Worm (Caenorhabditis elegans): Measurements from ENCODE around the gene srh-56.

srh-56 gene

DNA sequence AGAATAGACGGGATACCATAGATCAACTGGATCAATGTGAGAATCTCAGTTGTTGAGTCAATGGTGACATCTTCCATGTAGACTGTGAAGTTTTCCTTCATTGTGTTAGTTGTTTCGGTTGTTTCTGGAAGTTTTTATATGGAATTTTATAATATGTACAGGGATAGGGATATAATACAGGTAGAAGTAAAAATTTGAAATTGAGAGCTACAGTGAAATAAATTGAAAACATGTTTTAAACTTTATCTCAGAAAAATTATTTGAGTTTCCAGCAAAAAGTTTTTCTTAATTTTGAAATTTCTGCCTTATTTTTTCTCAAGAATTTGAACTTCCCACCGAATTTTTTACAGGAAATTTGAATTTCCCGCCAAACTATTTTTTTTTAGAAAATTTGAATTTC lies 29.4 kb upstream of the srh-56 start, which contains the start of gene srg-62:
TSS of gene srg-62 (minus strand) at position 101 of the 400 bp plus-strand sequence.
- TF ChIP-seq flt-1 (GFP tag; IDR thresholded peaks at IDR 0.05), result no peak
- TF ChIP-seq ref-1 (GFP tag; conservative IDR thresholded peaks at IDR 0.05), result no peak
- no peak for TF ChIP-seq med-1 (GFP tag; optimal IDR thresholded peaks at IDR 0.05; ENCODE audit: insufficient read depth)

DNA sequence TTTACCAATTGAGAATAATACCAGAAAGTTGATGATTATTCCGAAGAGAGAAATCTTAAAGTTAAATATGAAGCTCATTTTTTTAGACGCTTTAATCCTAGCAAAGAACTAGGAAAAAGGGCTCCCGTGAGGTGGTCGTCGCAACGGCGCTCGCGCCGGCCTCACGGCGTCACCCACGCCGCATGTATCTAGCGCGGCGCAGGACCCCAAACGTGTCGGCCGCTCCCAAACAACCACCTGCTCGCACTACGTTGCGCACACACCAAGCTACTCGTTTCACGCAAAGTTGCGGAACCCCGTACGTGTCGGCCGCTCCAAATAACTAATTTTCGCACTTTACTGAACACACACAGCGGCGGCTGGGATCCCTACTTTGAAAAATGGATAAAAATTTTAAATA lies 25.3 kb upstream of the srh-56 start:
- TF ChIP-seq ztf-29 (GFP tag; IDR thresholded peaks at IDR 0.05) (no peak), ztf-23 (GFP tag; IDR thresholded peaks at IDR 0.05) (no peak), cog-1 (tag; optimal IDR thresholded peaks at IDR 0.05) (no peak), tab-1 (GFP tag; IDR thresholded peaks at IDR 0.05) (no peak), flt-1 (GFP tag; IDR thresholded peaks at IDR 0.05) (no peak), ref-1 (GFP tag; conservative IDR thresholded peaks at IDR 0.05) (no peak), klf-2 (GFP tag; conservative IDR thresholded peaks at IDR 0.05) (no peak), T22C8.4 (GFP tag; IDR thresholded peaks at IDR 0.05) (no peak), med-1 (GFP tag; optimal IDR thresholded peaks at IDR 0.05; ENCODE audit: insufficient read depth) (no peak)

DNA sequence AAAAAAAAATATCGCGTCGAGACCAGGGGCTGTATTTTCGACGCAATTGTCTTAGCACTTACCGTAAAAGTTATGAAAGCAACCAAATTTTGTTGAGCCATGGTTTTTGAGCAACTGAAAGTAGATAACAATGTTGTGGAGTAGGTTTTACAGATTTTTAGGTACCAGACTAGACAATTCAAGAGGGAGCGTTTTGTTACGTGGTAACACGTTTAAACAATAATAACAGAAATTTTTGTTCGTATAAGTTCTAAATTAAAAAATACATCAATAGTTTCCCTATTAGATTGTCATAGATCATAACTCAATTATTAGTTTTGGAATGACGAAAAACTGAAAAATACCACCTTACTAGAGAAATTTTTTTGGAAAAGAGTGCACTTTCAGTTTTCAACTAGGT lies 21.7 kb upstream of the srh-56 start, which contains the start of gene srx-24:
TSS of gene srx-24 (minus strand) at position 101 of the 400 bp plus-strand sequence.
- TF ChIP-seq ztf-29 (GFP tag; IDR thresholded peaks at IDR 0.05) (no peak), cog-1 (tag; optimal IDR thresholded peaks at IDR 0.05) (no peak), ref-1 (GFP tag; conservative IDR thresholded peaks at IDR 0.05) (no peak), tab-1 (GFP tag; IDR thresholded peaks at IDR 0.05) (no peak), ztf-23 (GFP tag; IDR thresholded peaks at IDR 0.05) (no peak), klf-2 (GFP tag; conservative IDR thresholded peaks at IDR 0.05) (no peak), flt-1 (GFP tag; IDR thresholded peaks at IDR 0.05) (no peak), T22C8.4 (GFP tag; IDR thresholded peaks at IDR 0.05) (no peak), med-1 (GFP tag; optimal IDR thresholded peaks at IDR 0.05; ENCODE audit: insufficient read depth) (no peak)

DNA sequence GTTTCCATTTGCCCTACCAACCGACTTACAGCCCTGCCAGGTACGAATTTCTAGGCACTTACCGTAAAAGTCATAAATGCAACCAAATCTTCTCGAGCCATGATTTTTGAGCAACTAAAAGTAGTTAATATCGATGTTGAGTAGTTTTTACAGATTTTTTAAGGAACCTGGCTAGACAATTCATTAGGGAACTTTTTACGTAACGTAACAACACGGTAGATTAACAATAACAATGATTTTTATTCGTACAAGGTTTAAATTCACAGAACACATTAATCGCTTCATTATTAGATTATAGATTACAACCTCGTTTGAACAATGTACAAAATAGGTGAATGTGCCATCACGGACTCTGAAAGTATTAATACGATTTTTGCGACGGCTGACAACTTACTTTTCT lies 18.7 kb upstream of the srh-56 start, which contains the start of gene srx-26:
TSS of gene srx-26 (minus strand) at position 101 of the 400 bp plus-strand sequence.
- no peak for TF ChIP-seq cog-1 (tag; optimal IDR thresholded peaks at IDR 0.05)
- TF ChIP-seq T22C8.4 (GFP tag; IDR thresholded peaks at IDR 0.05), result no peak
- TF ChIP-seq ztf-23 (GFP tag; IDR thresholded peaks at IDR 0.05), result no peak
- no peak for TF ChIP-seq klf-2 (GFP tag; conservative IDR thresholded peaks at IDR 0.05)
- TF ChIP-seq ref-1 (GFP tag; conservative IDR thresholded peaks at IDR 0.05), result no peak
- no peak for TF ChIP-seq med-1 (GFP tag; optimal IDR thresholded peaks at IDR 0.05; ENCODE audit: insufficient read depth)
- no peak for TF ChIP-seq tab-1 (GFP tag; IDR thresholded peaks at IDR 0.05)
- TF ChIP-seq flt-1 (GFP tag; IDR thresholded peaks at IDR 0.05), result no peak
- no peak for TF ChIP-seq ztf-29 (GFP tag; IDR thresholded peaks at IDR 0.05)

DNA sequence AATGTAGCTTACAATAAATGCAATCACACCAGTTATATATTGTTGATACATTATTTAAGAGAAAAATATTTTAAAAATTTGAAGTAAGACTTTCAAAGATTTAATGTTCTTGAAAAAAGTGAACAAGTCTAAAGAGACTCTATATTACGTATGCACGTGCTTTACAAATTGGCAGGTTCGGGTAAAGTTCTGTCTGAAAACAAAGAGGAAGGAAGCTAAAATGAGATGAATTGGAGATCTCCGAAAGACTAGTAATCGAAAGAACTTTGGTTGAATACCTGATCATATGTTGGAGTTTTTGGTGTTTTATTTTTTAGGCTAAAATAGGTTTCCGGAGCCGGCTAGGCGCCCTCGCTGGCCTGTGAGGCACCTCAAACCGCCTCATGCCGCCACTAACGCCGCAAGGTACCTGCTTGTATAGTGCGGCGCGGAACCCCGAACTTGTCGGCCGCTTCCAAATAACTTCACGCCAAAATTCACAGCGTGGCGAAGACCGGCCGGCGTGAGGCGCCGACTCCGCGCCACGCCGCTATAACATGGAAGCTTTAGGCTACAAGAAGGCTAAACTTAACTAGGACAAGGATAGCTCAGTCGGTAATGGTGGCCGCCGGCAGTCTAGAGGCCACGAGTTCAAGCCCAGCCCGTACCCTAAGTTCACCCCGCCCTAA lies 14.3 kb upstream of the srh-56 start, which contains the start of gene srx-28:
TSS of gene srx-28 (minus strand) at position 51 of the 668 bp plus-strand sequence.
- TF ChIP-seq ref-1 (GFP tag; conservative IDR thresholded peaks at IDR 0.05) (no peak), cog-1 (tag; optimal IDR thresholded peaks at IDR 0.05) (no peak), med-1 (GFP tag; optimal IDR thresholded peaks at IDR 0.05; ENCODE audit: insufficient read depth) (no peak), tab-1 (GFP tag; IDR thresholded peaks at IDR 0.05) (no peak), flt-1 (GFP tag; IDR thresholded peaks at IDR 0.05) (no peak), T22C8.4 (GFP tag; IDR thresholded peaks at IDR 0.05) (no peak), klf-2 (GFP tag; conservative IDR thresholded peaks at IDR 0.05) (no peak), ztf-29 (GFP tag; IDR thresholded peaks at IDR 0.05) (no peak), ztf-23 (GFP tag; IDR thresholded peaks at IDR 0.05) (no peak)

DNA sequence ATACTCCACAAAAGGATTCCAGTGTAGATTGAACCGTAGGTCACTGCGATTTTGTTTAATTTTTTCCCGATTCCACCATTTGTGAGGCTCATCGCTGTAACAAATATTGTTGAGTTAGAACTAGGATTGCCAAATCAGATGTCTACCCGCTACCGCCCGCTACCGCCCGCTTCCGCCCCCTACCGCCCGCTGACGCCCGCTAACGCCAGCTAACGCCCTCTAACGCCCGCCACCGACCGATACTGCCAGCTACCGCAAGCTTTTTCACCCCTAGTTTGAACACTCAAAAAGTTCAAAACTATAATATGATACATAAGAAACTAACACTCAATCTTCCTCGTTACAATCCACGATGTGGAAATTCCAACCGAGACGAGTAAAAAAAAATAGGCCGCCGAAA lies 13.2 kb upstream of the srh-56 start:
- no peak for TF ChIP-seq T22C8.4 (GFP tag; IDR thresholded peaks at IDR 0.05)
- TF ChIP-seq tab-1 (GFP tag; IDR thresholded peaks at IDR 0.05), result 0 out of 2 replicates have a peak, but pooled peaks have one; percentile 39
- TF ChIP-seq klf-2 (GFP tag; conservative IDR thresholded peaks at IDR 0.05), result 0 out of 2 replicates have a peak, but pooled peaks have one; percentile 11

DNA sequence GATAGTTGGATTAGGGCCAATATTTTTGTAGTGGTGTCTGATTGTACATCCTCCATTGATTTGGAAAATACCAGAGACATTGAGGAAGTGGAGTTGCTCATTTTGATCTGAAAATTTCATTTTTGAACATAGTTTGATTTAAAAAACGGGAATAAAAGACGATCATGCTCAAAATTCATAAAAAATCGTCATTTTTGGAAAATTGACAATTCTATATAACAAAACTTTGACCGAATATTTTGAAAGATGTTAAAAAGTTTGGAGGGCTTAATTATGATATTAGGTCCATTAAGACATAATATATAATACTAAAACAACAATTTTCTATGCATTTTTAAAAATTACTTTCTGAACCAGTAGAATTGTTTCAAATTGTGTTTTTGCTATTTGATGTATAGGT lies 12.2 kb upstream of the srh-56 start, which contains the start of gene srg-58:
TSS of gene srg-58 (minus strand) at position 101 of the 400 bp plus-strand sequence.
- TF ChIP-seq T22C8.4 (GFP tag; IDR thresholded peaks at IDR 0.05) (no peak), ztf-23 (GFP tag; IDR thresholded peaks at IDR 0.05) (no peak), med-1 (GFP tag; optimal IDR thresholded peaks at IDR 0.05; ENCODE audit: insufficient read depth) (no peak), ref-1 (GFP tag; conservative IDR thresholded peaks at IDR 0.05) (no peak), tab-1 (GFP tag; IDR thresholded peaks at IDR 0.05) (no peak), ztf-29 (GFP tag; IDR thresholded peaks at IDR 0.05) (no peak), klf-2 (GFP tag; conservative IDR thresholded peaks at IDR 0.05) (no peak), flt-1 (GFP tag; IDR thresholded peaks at IDR 0.05) (no peak), cog-1 (tag; optimal IDR thresholded peaks at IDR 0.05) (no peak)

DNA sequence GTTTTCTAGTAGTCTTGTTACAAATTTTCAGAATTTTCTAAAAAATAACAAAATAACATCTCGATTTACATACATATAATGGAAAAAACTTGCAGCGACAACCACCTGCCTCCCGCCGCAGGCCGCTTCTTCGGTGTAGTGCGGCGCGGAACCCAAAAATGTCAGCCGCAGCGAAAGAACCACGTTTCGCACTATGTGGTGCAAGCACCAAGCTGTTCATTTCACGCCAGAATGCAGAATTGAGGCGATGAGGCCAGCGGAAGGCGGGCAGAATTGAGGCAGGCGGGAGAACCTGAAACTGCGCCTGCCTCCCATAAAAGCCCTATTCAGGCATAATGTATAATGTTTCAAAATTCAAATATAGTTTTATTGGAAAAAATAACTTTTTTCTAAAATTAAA lies 10.2 kb upstream of the srh-56 start:
- TF ChIP-seq klf-2 (GFP tag; conservative IDR thresholded peaks at IDR 0.05) (no peak), T22C8.4 (GFP tag; IDR thresholded peaks at IDR 0.05) (no peak), ztf-29 (GFP tag; IDR thresholded peaks at IDR 0.05) (no peak), cog-1 (tag; optimal IDR thresholded peaks at IDR 0.05) (no peak), ref-1 (GFP tag; conservative IDR thresholded peaks at IDR 0.05) (no peak)

DNA sequence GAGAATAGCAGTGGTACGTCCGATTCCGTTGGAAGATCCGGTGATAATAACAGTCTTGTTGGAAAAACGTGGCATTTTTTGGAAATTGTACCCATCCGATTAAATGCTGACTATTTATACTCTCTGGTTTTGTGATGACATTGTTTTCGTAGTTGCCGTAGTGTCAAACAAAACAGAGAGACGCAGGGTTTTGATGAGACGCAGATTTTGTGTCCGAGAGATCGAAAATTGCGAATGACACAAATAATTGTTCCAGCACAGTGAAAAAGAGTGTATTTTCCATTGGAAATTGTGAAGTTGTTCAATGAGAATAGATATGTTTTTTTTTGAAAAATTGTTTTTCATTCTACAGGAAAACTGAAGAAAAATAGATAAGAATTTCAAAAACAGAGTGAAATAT lies 8.6 kb upstream of the srh-56 start, which contains the start of gene R05D8.7:
TSS of gene R05D8.7 (minus strand) at position 104 of the 400 bp plus-strand sequence.
- no peak for TF ChIP-seq tab-1 (GFP tag; IDR thresholded peaks at IDR 0.05)
- TF ChIP-seq cog-1 (tag; optimal IDR thresholded peaks at IDR 0.05), result no peak
- no peak for TF ChIP-seq klf-2 (GFP tag; conservative IDR thresholded peaks at IDR 0.05)
- TF ChIP-seq T22C8.4 (GFP tag; IDR thresholded peaks at IDR 0.05), result no peak
- no peak for TF ChIP-seq ztf-23 (GFP tag; IDR thresholded peaks at IDR 0.05)
- no peak for TF ChIP-seq ref-1 (GFP tag; conservative IDR thresholded peaks at IDR 0.05)
- TF ChIP-seq flt-1 (GFP tag; IDR thresholded peaks at IDR 0.05), result no peak
- TF ChIP-seq ztf-29 (GFP tag; IDR thresholded peaks at IDR 0.05), result no peak
- TF ChIP-seq med-1 (GFP tag; optimal IDR thresholded peaks at IDR 0.05; ENCODE audit: insufficient read depth), result no peak

DNA sequence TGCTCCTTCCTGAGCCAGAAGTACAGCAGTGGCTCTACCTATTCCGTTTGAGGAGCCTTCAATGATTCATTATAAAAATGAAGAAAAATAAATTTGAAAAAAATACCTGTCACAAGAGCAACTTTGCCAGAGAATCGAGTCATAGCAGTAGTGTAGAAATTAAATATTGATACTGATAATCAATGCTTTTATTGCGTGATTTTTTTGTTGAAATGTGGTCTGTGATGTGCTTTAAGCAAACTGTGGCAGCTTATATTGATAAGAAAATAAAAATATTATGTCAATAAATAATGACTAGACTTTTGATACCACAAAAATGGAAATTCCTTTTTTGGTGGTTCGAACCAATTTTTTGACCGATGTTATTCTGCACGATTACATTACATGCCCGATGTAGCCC lies 6.6 kb upstream of the srh-56 start, which contains the start of gene dhs-14:
TSS of gene dhs-14 (minus strand) at position 149 of the 400 bp plus-strand sequence.
- TF ChIP-seq ztf-23 (GFP tag; IDR thresholded peaks at IDR 0.05), result no peak
- no peak for TF ChIP-seq med-1 (GFP tag; optimal IDR thresholded peaks at IDR 0.05; ENCODE audit: insufficient read depth)
- no peak for TF ChIP-seq ref-1 (GFP tag; conservative IDR thresholded peaks at IDR 0.05)
- TF ChIP-seq ztf-29 (GFP tag; IDR thresholded peaks at IDR 0.05), result no peak
- no peak for TF ChIP-seq klf-2 (GFP tag; conservative IDR thresholded peaks at IDR 0.05)
- no peak for TF ChIP-seq tab-1 (GFP tag; IDR thresholded peaks at IDR 0.05)
- no peak for TF ChIP-seq cog-1 (tag; optimal IDR thresholded peaks at IDR 0.05)
- no peak for TF ChIP-seq T22C8.4 (GFP tag; IDR thresholded peaks at IDR 0.05)
- TF ChIP-seq flt-1 (GFP tag; IDR thresholded peaks at IDR 0.05), result no peak

Data from whole organism, midembryonic.